Worm (Caenorhabditis elegans): ENCODE measurements around the gene tkr-2.

Gene tkr-2

DNA sequence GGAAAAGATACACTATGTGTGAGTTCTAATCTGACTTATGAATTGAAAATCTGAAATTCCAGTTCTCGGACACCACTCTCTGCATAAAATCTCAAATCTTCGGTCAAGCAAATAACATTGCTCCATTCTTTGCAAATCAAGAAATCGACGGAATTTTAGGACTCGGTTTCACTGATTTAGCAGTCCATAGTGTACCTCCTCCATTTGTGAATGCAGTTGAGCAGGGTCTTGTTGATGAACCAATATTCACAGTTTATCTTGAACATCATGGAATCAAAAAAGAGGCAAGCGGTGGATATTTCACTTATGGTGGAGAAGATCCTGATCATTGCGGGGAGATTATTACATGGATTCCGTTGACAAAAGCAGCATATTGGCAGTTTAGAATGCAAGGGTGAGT, 14.7 kb upstream of the tkr-2 start:
- no peak for TF ChIP-seq nhr-28 (tag; optimal IDR thresholded peaks at IDR 0.05)
- TF ChIP-seq jun-1 (tag; optimal IDR thresholded peaks at IDR 0.05) = no peak
- no peak for TF ChIP-seq elt-2 (tag; optimal IDR thresholded peaks at IDR 0.05)
- TF ChIP-seq fkh-2 (tag; optimal IDR thresholded peaks at IDR 0.05) = no peak
- no peak for TF ChIP-seq lin-39 (tag; optimal IDR thresholded peaks at IDR 0.05)
- no peak for TF ChIP-seq zag-1 (tag; optimal IDR thresholded peaks at IDR 0.05)
- TF ChIP-seq nhr-12 (tag; optimal IDR thresholded peaks at IDR 0.05) = no peak
- no peak for TF ChIP-seq nfya-1 (tag; optimal IDR thresholded peaks at IDR 0.05; ENCODE audit: insufficient read depth)
- no peak for TF ChIP-seq R02D3.7 (tag; optimal IDR thresholded peaks at IDR 0.05)
- no peak for TF ChIP-seq mml-1 (tag; optimal IDR thresholded peaks at IDR 0.05)
- TF ChIP-seq aly-2 (tag; optimal IDR thresholded peaks at IDR 0.05) = no peak
- TF ChIP-seq ztf-4 (tag; optimal IDR thresholded peaks at IDR 0.05) = no peak
- TF ChIP-seq fkh-10 (GFP tag; optimal IDR thresholded peaks at IDR 0.05) = no peak
- TF ChIP-seq pqm-1 (tag; optimal IDR thresholded peaks at IDR 0.05) = no peak
- TF ChIP-seq ztf-11 (tag; optimal IDR thresholded peaks at IDR 0.05) = no peak

DNA sequence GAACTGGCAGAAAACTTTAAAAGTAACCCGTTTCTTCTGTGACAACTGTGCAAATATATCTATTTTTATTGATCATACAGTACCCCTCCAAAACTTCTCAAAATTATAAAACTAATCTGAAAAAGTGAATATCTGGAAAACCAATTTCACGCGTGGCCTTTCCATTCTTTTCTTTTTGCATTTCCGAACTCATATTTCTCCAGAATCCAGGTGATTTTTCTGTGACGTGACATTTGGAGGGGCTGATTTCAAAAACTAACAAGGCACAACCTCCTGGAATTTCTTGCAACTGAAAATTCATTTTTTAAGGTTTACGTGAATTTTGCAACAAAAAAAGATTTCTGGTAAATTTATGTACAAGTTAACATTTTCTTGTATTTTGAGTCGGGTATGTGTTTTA, 1.6 kb upstream of the tkr-2 start:
- no peak for TF ChIP-seq eor-1 (tag; optimal IDR thresholded peaks at IDR 0.05)
- TF ChIP-seq elt-3 (tag; optimal IDR thresholded peaks at IDR 0.05) = no peak
- no peak for TF ChIP-seq nhr-12 (tag; optimal IDR thresholded peaks at IDR 0.05)
- no peak for TF ChIP-seq nfya-1 (tag; optimal IDR thresholded peaks at IDR 0.05; ENCODE audit: insufficient read depth)
- no peak for TF ChIP-seq egl-5 (tag; optimal IDR thresholded peaks at IDR 0.05)
- no peak for TF ChIP-seq pha-4 (tag; optimal IDR thresholded peaks at IDR 0.05)
- no peak for TF ChIP-seq ztf-11 (tag; optimal IDR thresholded peaks at IDR 0.05)

DNA sequence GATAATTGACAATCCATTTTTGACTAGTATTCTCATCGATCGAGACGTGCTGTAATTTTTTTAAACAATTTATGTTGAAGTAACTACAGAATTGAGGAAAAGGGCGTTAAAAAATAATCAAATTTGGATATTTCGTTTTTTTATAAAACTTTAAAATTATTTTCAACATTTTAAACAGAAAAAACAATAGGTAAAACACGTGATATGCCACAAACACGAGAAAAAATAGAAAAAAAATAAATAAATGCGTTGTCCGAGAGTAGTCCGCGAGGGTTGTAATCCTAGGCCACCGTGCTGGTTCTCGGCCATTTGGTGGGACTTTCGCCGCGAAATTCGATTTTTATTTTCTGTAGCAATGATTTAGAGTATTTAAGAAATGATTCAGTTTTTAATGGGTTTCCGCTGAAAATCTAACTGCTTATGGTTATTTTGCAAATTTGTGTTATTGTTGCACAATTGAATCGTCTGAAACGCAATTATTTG, 4.5 kb downstream of the tkr-2 start, which contains the start of gene C49A9.10:
TSS of gene C49A9.10 (minus strand) at position 51 of the 483 bp plus-strand sequence.
- TF ChIP-seq jun-1 (tag; optimal IDR thresholded peaks at IDR 0.05) (no peak), zag-1 (tag; optimal IDR thresholded peaks at IDR 0.05) (no peak), lsy-12 (tag; optimal IDR thresholded peaks at IDR 0.05) (peak; percentile 68), pqm-1 (tag; optimal IDR thresholded peaks at IDR 0.05) (peak; percentile 54), unc-62 (GFP tag; optimal IDR thresholded peaks at IDR 0.05) (no peak), nfya-1 (tag; optimal IDR thresholded peaks at IDR 0.05; ENCODE audit: insufficient read depth) (peak; percentile 76), ceh-9 (tag; optimal IDR thresholded peaks at IDR 0.05) (no peak), skn-1 (tag; optimal IDR thresholded peaks at IDR 0.05) (peak; percentile 28), nhr-43 (tag; optimal IDR thresholded peaks at IDR 0.05; ENCODE audit: poor library complexity, severe bottlenecking) (peak; percentile 97), nhr-67 (tag; optimal IDR thresholded peaks at IDR 0.05) (no peak), daf-12 (tag; optimal IDR thresholded peaks at IDR 0.05) (no peak), ceh-82 (tag; optimal IDR thresholded peaks at IDR 0.05) (peak; percentile 35), ceh-16 (tag; optimal IDR thresholded peaks at IDR 0.05) (no peak), nhr-76 (tag; optimal IDR thresholded peaks at IDR 0.05) (no peak), egl-27 (tag; optimal IDR thresholded peaks at IDR 0.05) (no peak), ZK546.5 (tag; optimal IDR thresholded peaks at IDR 0.05) (no peak), ztf-11 (tag; optimal IDR thresholded peaks at IDR 0.05) (no peak), elt-2 (tag; optimal IDR thresholded peaks at IDR 0.05) (peak; percentile 42), lin-15B (tag; optimal IDR thresholded peaks at IDR 0.05) (peak; percentile 85), egl-5 (tag; optimal IDR thresholded peaks at IDR 0.05) (peak; percentile 13), R02D3.7 (tag; optimal IDR thresholded peaks at IDR 0.05) (no peak), pha-4 (tag; optimal IDR thresholded peaks at IDR 0.05) (peak; percentile 93), elt-1 (tag; optimal IDR thresholded peaks at IDR 0.05) (no peak), nhr-25 (tag; optimal IDR thresholded peaks at IDR 0.05) (peak; percentile 26), ceh-28 (tag; optimal IDR thresholded peaks at IDR 0.05) (peak; percentile 58), fos-1 (tag; optimal IDR thresholded peaks at IDR 0.05) (no peak), snpc-4 (tag; optimal IDR thresholded peaks at IDR 0.05) (peak; percentile 80), hmg-11 (tag; optimal IDR thresholded peaks at IDR 0.05) (peak; percentile 89), sea-2 (GFP tag; optimal IDR thresholded peaks at IDR 0.05) (no peak), fkh-10 (GFP tag; optimal IDR thresholded peaks at IDR 0.05) (peak; percentile 42), mdl-1 (tag; optimal IDR thresholded peaks at IDR 0.05) (no peak), tbx-2 (tag; optimal IDR thresholded peaks at IDR 0.05) (peak; percentile 36), nhr-237 (tag; optimal IDR thresholded peaks at IDR 0.05) (no peak), aly-2 (tag; optimal IDR thresholded peaks at IDR 0.05) (no peak), lin-39 (tag; optimal IDR thresholded peaks at IDR 0.05) (peak; percentile 68)
